Worm (Caenorhabditis elegans): ENCODE data around the gene ufd-1.

Gene ufd-1

ce11 chrIV:12371879-12372278 is 41.2 kb upstream of the ufd-1 start, which contains the start of gene wdr-46:
wdr-46 (plus strand) TSS chrIV:12372253.
- TF ChIP-seq ceh-82 (tag; optimal IDR thresholded peaks at IDR 0.05) (peak; percentile 62), R02D3.7 (tag; optimal IDR thresholded peaks at IDR 0.05) (peak; percentile 80), fkh-10 (GFP tag; optimal IDR thresholded peaks at IDR 0.05) (no peak), ztf-4 (tag; optimal IDR thresholded peaks at IDR 0.05) (no peak), tbx-2 (tag; optimal IDR thresholded peaks at IDR 0.05) (peak; percentile 54), elt-2 (tag; optimal IDR thresholded peaks at IDR 0.05) (peak; percentile 38), unc-62 (GFP tag; optimal IDR thresholded peaks at IDR 0.05) (no peak), egl-5 (tag; optimal IDR thresholded peaks at IDR 0.05) (peak; percentile 31), nhr-43 (tag; optimal IDR thresholded peaks at IDR 0.05; ENCODE audit: poor library complexity, severe bottlenecking) (peak; percentile 87), unc-39 (tag; optimal IDR thresholded peaks at IDR 0.05) (no peak), nhr-23 (tag; optimal IDR thresholded peaks at IDR 0.05) (peak; percentile 82), nhr-76 (tag; optimal IDR thresholded peaks at IDR 0.05) (no peak), lsy-12 (tag; optimal IDR thresholded peaks at IDR 0.05) (peak; percentile 64), daf-12 (tag; optimal IDR thresholded peaks at IDR 0.05) (no peak), pqm-1 (tag; optimal IDR thresholded peaks at IDR 0.05) (peak; percentile 57), ceh-16 (tag; optimal IDR thresholded peaks at IDR 0.05) (no peak), ztf-11 (tag; optimal IDR thresholded peaks at IDR 0.05) (no peak), fos-1 (tag; optimal IDR thresholded peaks at IDR 0.05) (no peak), fkh-2 (tag; optimal IDR thresholded peaks at IDR 0.05) (no peak), nhr-237 (tag; optimal IDR thresholded peaks at IDR 0.05) (no peak), nhr-28 (tag; optimal IDR thresholded peaks at IDR 0.05) (no peak), snpc-4 (tag; optimal IDR thresholded peaks at IDR 0.05) (no peak), aly-2 (tag; optimal IDR thresholded peaks at IDR 0.05) (no peak), ZK546.5 (tag; optimal IDR thresholded peaks at IDR 0.05) (peak; percentile 38), lin-15B (tag; optimal IDR thresholded peaks at IDR 0.05) (peak; percentile 79), ceh-9 (tag; optimal IDR thresholded peaks at IDR 0.05) (no peak), nhr-25 (tag; optimal IDR thresholded peaks at IDR 0.05) (peak; percentile 72), eor-1 (tag; optimal IDR thresholded peaks at IDR 0.05) (no peak), elt-1 (tag; optimal IDR thresholded peaks at IDR 0.05) (peak; percentile 19), sea-2 (GFP tag; optimal IDR thresholded peaks at IDR 0.05) (no peak), egl-27 (tag; optimal IDR thresholded peaks at IDR 0.05) (peak; percentile 33), ama-1 (optimal IDR thresholded peaks at IDR 0.05) (peak; percentile 77), nhr-12 (tag; optimal IDR thresholded peaks at IDR 0.05) (no peak), nhr-11 (tag; optimal IDR thresholded peaks at IDR 0.05) (no peak), skn-1 (tag; optimal IDR thresholded peaks at IDR 0.05) (peak; percentile 7), hmg-11 (tag; optimal IDR thresholded peaks at IDR 0.05) (no peak), nhr-67 (tag; optimal IDR thresholded peaks at IDR 0.05) (no peak), pha-4 (tag; optimal IDR thresholded peaks at IDR 0.05) (peak; percentile 87), lin-39 (tag; optimal IDR thresholded peaks at IDR 0.05) (peak; percentile 40), ceh-28 (tag; optimal IDR thresholded peaks at IDR 0.05) (peak; percentile 62), mml-1 (tag; optimal IDR thresholded peaks at IDR 0.05) (no peak), zag-1 (tag; optimal IDR thresholded peaks at IDR 0.05) (no peak), nfya-1 (tag; optimal IDR thresholded peaks at IDR 0.05; ENCODE audit: insufficient read depth) (peak; percentile 95), jun-1 (tag; optimal IDR thresholded peaks at IDR 0.05) (peak; percentile 71), elt-3 (tag; optimal IDR thresholded peaks at IDR 0.05) (no peak), nhr-77 (tag; optimal IDR thresholded peaks at IDR 0.05) (peak; percentile 37), mdl-1 (tag; optimal IDR thresholded peaks at IDR 0.05) (no peak)

ce11 chrIV:12371340-12371739 is 40.6 kb upstream of the ufd-1 start:
- TF ChIP-seq nhr-77 (tag; optimal IDR thresholded peaks at IDR 0.05) (no peak), ZK546.5 (tag; optimal IDR thresholded peaks at IDR 0.05) (no peak), elt-2 (tag; optimal IDR thresholded peaks at IDR 0.05) (no peak), egl-27 (tag; optimal IDR thresholded peaks at IDR 0.05) (no peak)
